Worm (Caenorhabditis elegans) whole organism, mixed stage, embryonic: Measurements from ENCODE around the gene rig-1.

Source experiments
- M03D4.4 ChIP-seq: sonication (generic microtip); optimal IDR thresholded peaks from 2 replicates; lab custom pipeline; 2017; ENCODE audit warnings: mild to moderate bottlenecking, missing genetic modification characterization, missing compliant biosample characterization
- bed-3 ChIP-seq: fragments of 200-800 bp; sonication (Bioruptor generic); optimal IDR thresholded peaks from 3 replicates; lab custom pipeline; 2018; ENCODE audit warnings: mild to moderate bottlenecking, missing genetic modification characterization, moderate library complexity, missing compliant biosample characterization
- ceh-39 ChIP-seq: fragments of 150-350 bp; optimal IDR thresholded peaks from 2 replicates; lab custom pipeline; 2014; ENCODE audit warnings: missing biosample characterization, missing genetic modification characterization
- ces-1 ChIP-seq: fragments of 150-350 bp; optimal IDR thresholded peaks from 2 replicates; lab custom pipeline; 2014; ENCODE audit warnings: missing biosample characterization, missing genetic modification reagents, missing genetic modification characterization
- cnd-1 ChIP-seq: fragments of 200-800 bp; sonication (Bioruptor generic); optimal IDR thresholded peaks from 2 replicates; lab custom pipeline; 2018; ENCODE audit warnings: mild to moderate bottlenecking, missing genetic modification characterization, missing compliant biosample characterization
- drap-1 ChIP-seq: fragments of 200-800 bp; sonication (Bioruptor generic); optimal IDR thresholded peaks from 3 replicates; lab custom pipeline; 2018; ENCODE audit warnings: mild to moderate bottlenecking, missing genetic modification characterization, missing compliant biosample characterization
- elt-1 ChIP-seq: sonication (generic microtip); optimal IDR thresholded peaks from 2 replicates; lab custom pipeline; 2017; ENCODE audit warnings: missing genetic modification characterization, mild to moderate bottlenecking, missing compliant biosample characterization, antibody characterized with exemption, moderate library complexity, borderline replicate concordance; ENCODE audit not compliant: insufficient read depth
- elt-3 ChIP-seq: fragments of 150-350 bp; optimal IDR thresholded peaks from 2 replicates; lab custom pipeline; 2014; ENCODE audit warnings: missing biosample characterization, missing genetic modification characterization
- ham-2 ChIP-seq: fragments of 200-800 bp; sonication (Bioruptor generic); optimal IDR thresholded peaks from 2 replicates; lab custom pipeline; 2018; ENCODE audit warnings: mild to moderate bottlenecking, missing genetic modification characterization, missing compliant biosample characterization
- lin-13 ChIP-seq: fragments of 150-350 bp; optimal IDR thresholded peaks from 2 replicates; lab custom pipeline; 2014; ENCODE audit warnings: missing biosample characterization, missing genetic modification characterization
- lin-32 ChIP-seq: fragments of 200-800 bp; sonication (Bioruptor generic); optimal IDR thresholded peaks from 2 replicates; lab custom pipeline; 2018; ENCODE audit warnings: mild to moderate bottlenecking, missing genetic modification characterization, missing compliant biosample characterization
- lsy-2 ChIP-seq: fragments of 150-350 bp; optimal IDR thresholded peaks from 2 replicates; lab custom pipeline; 2014; ENCODE audit warnings: missing biosample characterization, missing genetic modification characterization
- mab-5 ChIP-seq: fragments of 150-350 bp; optimal IDR thresholded peaks from 2 replicates; lab custom pipeline; 2014; ENCODE audit warnings: missing biosample characterization, missing genetic modification characterization
- mep-1 ChIP-seq: fragments of 150-350 bp; optimal IDR thresholded peaks from 2 replicates; lab custom pipeline; 2017; ENCODE audit warnings: missing biosample characterization, missing genetic modification reagents, missing genetic modification characterization, inconsistent platforms
- mls-2 ChIP-seq: sonication (generic microtip); optimal IDR thresholded peaks from 2 replicates; lab custom pipeline; 2016; ENCODE audit warnings: mild to moderate bottlenecking, missing genetic modification characterization, moderate library complexity, missing compliant biosample characterization
- nhr-12 ChIP-seq: fragments of 150-350 bp; optimal IDR thresholded peaks from 2 replicates; lab custom pipeline; 2014; ENCODE audit warnings: missing biosample characterization, missing genetic modification characterization
- nhr-2 ChIP-seq: fragments of 150-350 bp; optimal IDR thresholded peaks from 2 replicates; lab custom pipeline; 2014; ENCODE audit warnings: missing biosample characterization, missing genetic modification characterization
- nhr-237 ChIP-seq: fragments of 150-350 bp; optimal IDR thresholded peaks from 2 replicates; lab custom pipeline; 2014; ENCODE audit warnings: missing biosample characterization, missing genetic modification characterization
- nhr-76 ChIP-seq: sonication (generic microtip); optimal IDR thresholded peaks from 2 replicates; lab custom pipeline; 2017; ENCODE audit warnings: missing biosample characterization, missing genetic modification characterization
- pha-4 ChIP-seq: fragments of 150-350 bp; optimal IDR thresholded peaks from 2 replicates; lab custom pipeline; 2018; ENCODE audit warnings: missing biosample characterization, missing genetic modification reagents, missing genetic modification characterization
- sem-2 ChIP-seq: fragments of 200-800 bp; sonication (Bioruptor generic); optimal IDR thresholded peaks from 2 replicates; lab custom pipeline; 2018; ENCODE audit warnings: mild to moderate bottlenecking, missing genetic modification characterization, missing compliant biosample characterization
- snpc-4 ChIP-seq: fragments of 150-350 bp; optimal IDR thresholded peaks from 2 replicates; lab custom pipeline; 2014; ENCODE audit warnings: missing biosample characterization, missing genetic modification characterization
- sptf-1 ChIP-seq: sonication (generic microtip); optimal IDR thresholded peaks from 2 replicates; lab custom pipeline; 2017; ENCODE audit warnings: mild to moderate bottlenecking, missing genetic modification characterization, moderate library complexity, missing compliant biosample characterization
- tbx-8 ChIP-seq: fragments of 200-800 bp; sonication (Bioruptor generic); optimal IDR thresholded peaks from 2 replicates; lab custom pipeline; 2018; ENCODE audit warnings: mild to moderate bottlenecking, missing genetic modification characterization, moderate library complexity, missing compliant biosample characterization
- unc-120 ChIP-seq: sonication (generic microtip); optimal IDR thresholded peaks from 2 replicates; lab custom pipeline; 2017; ENCODE audit warnings: missing genetic modification characterization, missing compliant biosample characterization; ENCODE audit not compliant: poor library complexity, severe bottlenecking
- zip-8 ChIP-seq: fragments of 150-350 bp; optimal IDR thresholded peaks from 2 replicates; lab custom pipeline; 2014; ENCODE audit warnings: missing biosample characterization, missing genetic modification characterization
- ztf-11 ChIP-seq: fragments of 150-350 bp; optimal IDR thresholded peaks from 2 replicates; lab custom pipeline; 2014; ENCODE audit warnings: missing biosample characterization, missing genetic modification characterization

rig-1 gene

ce11 chrX:8709424-8709823 is 49.0 kb downstream of the rig-1 start, which contains the start of gene kreg-1:
kreg-1 (plus strand) TSS chrX:8709764.
- TF ChIP-seq lin-13 (tag; lab: Kevin White, UChicago), result no peak
- TF ChIP-seq sptf-1 (tag; lab: Kevin White, UChicago), result no peak
- no peak for TF ChIP-seq M03D4.4 (tag; lab: Kevin White, UChicago)
- peak; percentile 9 for TF ChIP-seq zip-8 (tag; lab: Kevin White, UChicago)
- no peak for TF ChIP-seq sem-2 (GFP tag; lab: Kevin White, UChicago)

ce11 chrX:8711141-8711645 is 50.8 kb downstream of the rig-1 start, which contains the start of gene F53A9.1:
F53A9.1 (plus strand) TSS chrX:8711595.
- TF ChIP-seq bed-3 (GFP tag; lab: Kevin White, UChicago) (no peak), ceh-39 (tag; lab: Kevin White, UChicago) (no peak), nhr-2 (tag; lab: Kevin White, UChicago) (no peak), mep-1 (tag; lab: Kevin White, UChicago) (no peak), ham-2 (no peak), zip-8 (tag; lab: Kevin White, UChicago) (no peak), tbx-8 (no peak), unc-120 (tag; lab: Kevin White, UChicago) (no peak), pha-4 (tag; lab: Kevin White, UChicago) (no peak)
- TF ChIP-seq, all 35 proteins: peak for 0

ce11 chrX:8712662-8713061 is 52.2 kb downstream of the rig-1 start:
- no peak for TF ChIP-seq sem-2 (GFP tag; lab: Kevin White, UChicago)
- TF ChIP-seq lin-32, result no peak
- no peak for TF ChIP-seq cnd-1 (tag; lab: Kevin White, UChicago)
- no peak for TF ChIP-seq ham-2
- no peak for TF ChIP-seq lin-13 (tag; lab: Kevin White, UChicago)
- no peak for TF ChIP-seq ztf-11 (tag; lab: Kevin White, UChicago)
- no peak for TF ChIP-seq lsy-2 (tag; lab: Kevin White, UChicago)
- TF ChIP-seq elt-1 (tag; lab: Kevin White, UChicago), result no peak
- TF ChIP-seq snpc-4 (tag; lab: Kevin White, UChicago), result no peak
- TF ChIP-seq mep-1 (tag; lab: Kevin White, UChicago), result no peak
- no peak for TF ChIP-seq elt-3
- no peak for TF ChIP-seq mab-5 (tag; lab: Kevin White, UChicago)
- no peak for TF ChIP-seq unc-120 (tag; lab: Kevin White, UChicago)
- no peak for TF ChIP-seq nhr-12 (tag; lab: Kevin White, UChicago)
- TF ChIP-seq mls-2, result no peak
- TF ChIP-seq M03D4.4 (tag; lab: Kevin White, UChicago), result no peak
- TF ChIP-seq sptf-1 (tag; lab: Kevin White, UChicago), result no peak
- TF ChIP-seq bed-3 (GFP tag; lab: Kevin White, UChicago), result no peak
- TF ChIP-seq drap-1, result no peak

ce11 chrX:8713754-8714295 is 53.4 kb downstream of the rig-1 start, which contains the start of gene F53A9.6:
F53A9.6 (minus strand) TSS chrX:8713804.
- no peak for TF ChIP-seq snpc-4 (tag; lab: Kevin White, UChicago)
- no peak for TF ChIP-seq bed-3 (GFP tag; lab: Kevin White, UChicago)
- no peak for TF ChIP-seq ces-1 (GFP tag; lab: Kevin White, UChicago)
- no peak for TF ChIP-seq elt-1 (tag; lab: Kevin White, UChicago)
- no peak for TF ChIP-seq ham-2
- no peak for TF ChIP-seq sem-2 (GFP tag; lab: Kevin White, UChicago)

ce11 chrX:8714845-8715244 is 54.4 kb downstream of the rig-1 start:
- TF ChIP-seq mls-2, result no peak
- TF ChIP-seq ceh-39 (tag; lab: Kevin White, UChicago), result no peak
- TF ChIP-seq tbx-8, result no peak
- no peak for TF ChIP-seq M03D4.4 (tag; lab: Kevin White, UChicago)
- no peak for TF ChIP-seq nhr-237 (tag; lab: Kevin White, UChicago)

ce11 chrX:8716822-8717221 is 56.4 kb downstream of the rig-1 start, which contains the start of gene F53A9.7:
F53A9.7 (minus strand) TSS chrX:8716922.
- TF ChIP-seq nhr-12 (tag; lab: Kevin White, UChicago) (no peak), lin-13 (tag; lab: Kevin White, UChicago) (no peak), mls-2 (no peak), bed-3 (GFP tag; lab: Kevin White, UChicago) (no peak), snpc-4 (tag; lab: Kevin White, UChicago) (no peak), nhr-2 (tag; lab: Kevin White, UChicago) (no peak), drap-1 (no peak), elt-3 (no peak), nhr-76 (tag; lab: Kevin White, UChicago) (no peak), nhr-237 (tag; lab: Kevin White, UChicago) (no peak), ces-1 (GFP tag; lab: Kevin White, UChicago) (no peak), tbx-8 (no peak), zip-8 (tag; lab: Kevin White, UChicago) (no peak), sptf-1 (tag; lab: Kevin White, UChicago) (no peak), pha-4 (tag; lab: Kevin White, UChicago) (no peak), lsy-2 (tag; lab: Kevin White, UChicago) (no peak), ztf-11 (tag; lab: Kevin White, UChicago) (no peak), mab-5 (tag; lab: Kevin White, UChicago) (no peak)
